Worm (Caenorhabditis elegans) whole organism, late embryonic: Measurements from ENCODE around the gene Y69A2AR.1.
A peak's percentile ranks its signal among the peaks of the same experiment; 100 is the strongest.

Source experiments
- ahr-1 ChIP-seq: sonication (generic microtip); optimal IDR thresholded peaks from 2 replicates; lab custom pipeline; 2016; ENCODE audit warnings: missing genetic modification characterization, missing compliant biosample characterization
- ama-1 ChIP-seq: fragments of 150-350 bp; optimal IDR thresholded peaks from 2 replicates; lab custom pipeline; 2014
- ceh-45 ChIP-seq: fragments of 200-800 bp; sonication (Bioruptor generic); IDR thresholded peaks from 2 replicates; pipeline ENCODE4 v1.3.6; 2022; ENCODE audit warnings: missing genetic modification reagents, missing genetic modification characterization, missing compliant biosample characterization
- fkh-10 ChIP-seq: fragments of 150-350 bp; optimal IDR thresholded peaks from 2 replicates; lab custom pipeline; 2014; ENCODE audit warnings: missing biosample characterization, missing genetic modification reagents, missing genetic modification characterization
- hlh-13 ChIP-seq: fragments of 200-800 bp; sonication (Bioruptor generic); optimal IDR thresholded peaks from 2 replicates; lab custom pipeline; 2018; ENCODE audit warnings: mild to moderate bottlenecking, missing genetic modification characterization, missing compliant biosample characterization
- hlh-30 ChIP-seq: sonication (generic microtip); optimal IDR thresholded peaks from 2 replicates; lab custom pipeline; 2017; ENCODE audit warnings: antibody characterized with exemption, missing genetic modification characterization, missing compliant biosample characterization; ENCODE audit not compliant: insufficient read depth
- hlh-6 ChIP-seq: sonication (generic microtip); optimal IDR thresholded peaks from 2 replicates; lab custom pipeline; 2016; ENCODE audit warnings: missing genotype, missing genetic modification characterization, missing compliant biosample characterization
- lin-11 ChIP-seq: fragments of 200-800 bp; sonication (Bioruptor generic); optimal IDR thresholded peaks from 2 replicates; lab custom pipeline; 2018; ENCODE audit warnings: mild to moderate bottlenecking, missing genetic modification characterization, missing compliant biosample characterization
- nfya-1 ChIP-seq: sonication (generic microtip); optimal IDR thresholded peaks from 2 replicates; lab custom pipeline; 2017; ENCODE audit warnings: missing genetic modification characterization, mild to moderate bottlenecking, missing compliant biosample characterization, antibody characterized with exemption, moderate library complexity
- nhr-11 ChIP-seq: fragments of 150-350 bp; optimal IDR thresholded peaks from 2 replicates; lab custom pipeline; 2014; ENCODE audit warnings: missing biosample characterization, missing genetic modification characterization
- pros-1 ChIP-seq: fragments of 150-350 bp; optimal IDR thresholded peaks from 2 replicates; lab custom pipeline; 2014; ENCODE audit warnings: missing biosample characterization, missing genetic modification reagents, missing genetic modification characterization
- zip-5 ChIP-seq: sonication (generic microtip); optimal IDR thresholded peaks from 2 replicates; lab custom pipeline; 2016; ENCODE audit warnings: missing genetic modification characterization, missing compliant biosample characterization
- ztf-16 ChIP-seq: sonication (generic microtip); optimal IDR thresholded peaks from 2 replicates; lab custom pipeline; 2017; ENCODE audit warnings: missing genetic modification characterization, missing compliant biosample characterization

ce11 chrIV:2640950-2641349 lies 25.9 kb upstream of the Y69A2AR.1 start, which contains the start of the genes mdf-2 and nduv-3:
- TF ChIP-seq lin-11 = no peak
- peak; percentile 49 for TF ChIP-seq nfya-1 (tag; lab: Kevin White, UChicago)
- TF ChIP-seq ama-1 (lab: Kevin White, UChicago) = no peak
- TF ChIP-seq hlh-30 (tag; lab: Kevin White, UChicago) = no peak
- no peak for TF ChIP-seq nhr-11 (tag; lab: Kevin White, UChicago)
- no peak for TF ChIP-seq ztf-16 (tag; lab: Kevin White, UChicago)
- TF ChIP-seq pros-1 (tag; lab: Kevin White, UChicago) = no peak
- TF ChIP-seq zip-5 (tag; lab: Kevin White, UChicago) = no peak
- TF ChIP-seq ahr-1 (tag; lab: Kevin White, UChicago) = no peak
- no peak for TF ChIP-seq fkh-10
- no peak for TF ChIP-seq hlh-13
- no peak for TF ChIP-seq hlh-6 (tag; lab: Kevin White, UChicago)
- TF ChIP-seq ceh-45 (GFP tag; lab: Robert Waterston, UW) = no peak
